Worm (Caenorhabditis elegans): ENCODE data around the gene sre-46.

Gene sre-46

ce11 chrII:13721218-13721617 is at the start of gene sre-46:
Gene sre-46, minus strand, starts transcription at chrII:13721318.
- TF ChIP-seq lin-35 (GFP tag; optimal IDR thresholded peaks at IDR 0.05) (no peak), Y116A8C.19 (tag; optimal IDR thresholded peaks at IDR 0.05; ENCODE audit: borderline replicate concordance) (no peak), ceh-90 (tag; optimal IDR thresholded peaks at IDR 0.05) (no peak), ama-1 (optimal IDR thresholded peaks at IDR 0.05) (no peak), nhr-47 (tag; optimal IDR thresholded peaks at IDR 0.05) (no peak), swsn-7 (tag; optimal IDR thresholded peaks at IDR 0.05) (no peak), fkh-8 (tag; optimal IDR thresholded peaks at IDR 0.05) (no peak), ceh-8 (GFP tag; optimal IDR thresholded peaks at IDR 0.05) (no peak), isw-1 (GFP tag; IDR thresholded peaks at IDR 0.05) (no peak), sup-37 (GFP tag; optimal IDR thresholded peaks at IDR 0.05) (no peak), aly-2 (tag; optimal IDR thresholded peaks at IDR 0.05) (no peak), ceh-88 (GFP tag; IDR thresholded peaks at IDR 0.05) (no peak), snpc-4 (tag; optimal IDR thresholded peaks at IDR 0.05) (no peak), nhr-71 (tag; optimal IDR thresholded peaks at IDR 0.05) (no peak), irx-1 (tag; optimal IDR thresholded peaks at IDR 0.05) (no peak), nhr-28 (tag; optimal IDR thresholded peaks at IDR 0.05) (no peak), unc-30 (tag; optimal IDR thresholded peaks at IDR 0.05) (no peak), efl-1 (optimal IDR thresholded peaks at IDR 0.05) (no peak), efl-1 (GFP tag; optimal IDR thresholded peaks at IDR 0.05 in 1 of 2) (no peak)

ce11 chrII:13765952-13766351 is 44.8 kb upstream of the sre-46 start, which contains the start of gene arrd-12:
Gene arrd-12, plus strand, starts transcription at chrII:13766252.
- TF ChIP-seq pax-3 (tag; optimal IDR thresholded peaks at IDR 0.05) (no peak), nhr-11 (tag; optimal IDR thresholded peaks at IDR 0.05) (no peak), zag-1 (tag; optimal IDR thresholded peaks at IDR 0.05) (no peak), alr-1 (tag; optimal IDR thresholded peaks at IDR 0.05; ENCODE audit: borderline replicate concordance) (no peak), ztf-11 (tag; optimal IDR thresholded peaks at IDR 0.05) (no peak), C34B4.2 (tag; optimal IDR thresholded peaks at IDR 0.05) (no peak), pqm-1 (tag; optimal IDR thresholded peaks at IDR 0.05) (no peak), pag-3 (tag; optimal IDR thresholded peaks at IDR 0.05; ENCODE audit: borderline replicate concordance, insufficient read depth) (no peak), snu-23 (GFP tag; optimal IDR thresholded peaks at IDR 0.05) (no peak), aly-2 (tag; optimal IDR thresholded peaks at IDR 0.05) (no peak)

- no peak for TF ChIP-seq fkh-4 (tag; optimal IDR thresholded peaks at IDR 0.05; ENCODE audit: borderline replicate concordance)
These were observed 41.9 kb upstream of the sre-46 start, which contains the start of gene arrd-11 for ce11 chrII:13763009-13763468. Gene arrd-11, plus strand, starts transcription at chrII:13763418.

- TF ChIP-seq skn-1 (tag; optimal IDR thresholded peaks at IDR 0.05) (no peak), fos-1 (tag; optimal IDR thresholded peaks at IDR 0.05) (no peak), nhr-77 (tag; optimal IDR thresholded peaks at IDR 0.05) (no peak), nhr-12 (tag; optimal IDR thresholded peaks at IDR 0.05) (no peak), unc-86 (tag; optimal IDR thresholded peaks at IDR 0.05) (no peak), nhr-90 (tag; optimal IDR thresholded peaks at IDR 0.05; ENCODE audit: poor library complexity) (no peak), lin-13 (GFP tag; optimal IDR thresholded peaks at IDR 0.05) (no peak), hpl-2 (GFP tag; optimal IDR thresholded peaks at IDR 0.05) (no peak), pag-3 (tag; optimal IDR thresholded peaks at IDR 0.05; ENCODE audit: borderline replicate concordance, insufficient read depth) (no peak), mep-1 (tag; optimal IDR thresholded peaks at IDR 0.05) (no peak), dpl-1 (GFP tag; optimal IDR thresholded peaks at IDR 0.05) (no peak), blmp-1 (tag; optimal IDR thresholded peaks at IDR 0.05) (no peak), ceh-88 (GFP tag; IDR thresholded peaks at IDR 0.05) (no peak), snpc-4 (tag; optimal IDR thresholded peaks at IDR 0.05) (no peak)
These were observed 37.0 kb upstream of the sre-46 start, which contains the start of gene arrd-13 for ce11 chrII:13758108-13758507. Gene arrd-13, plus strand, starts transcription at chrII:13758408.

Data from whole organism, L1 larva.